Fruit fly (Drosophila melanogaster) whole organism, pupa: ENCODE data around the gene spz5.

Source experiments
- CG10348 ChIP-seq: fragments of 200-800 bp; sonication (Bioruptor generic); IDR thresholded peaks from 2 replicates; pipeline ENCODE4 v1.3.6; 2022; ENCODE audit warnings: missing biosample characterization, missing genetic modification characterization
- CG12605 ChIP-seq: fragments of 200-800 bp; sonication (Bioruptor generic); IDR thresholded peaks from 2 replicates; pipeline ENCODE4 v1.3.6; 2022; ENCODE audit warnings: missing biosample characterization, missing genetic modification characterization
- CG13204 ChIP-seq: fragments of 200-800 bp; sonication (Bioruptor generic); optimal IDR thresholded peaks from 2 replicates; lab custom pipeline; 2018; ENCODE audit warnings: missing biosample characterization, mild to moderate bottlenecking, missing genetic modification characterization, moderate library complexity
- CG14655 ChIP-seq: fragments of 200-800 bp; sonication (Bioruptor generic); optimal IDR thresholded peaks from 3 replicates; lab custom pipeline; 2017; ENCODE audit warnings: mild to moderate bottlenecking, missing biosample characterization, missing genetic modification reagents, missing genetic modification characterization
- CG15710 ChIP-seq: fragments of 200-800 bp; sonication (Bioruptor generic); optimal IDR thresholded peaks from 2 replicates; lab custom pipeline; 2018; ENCODE audit warnings: missing biosample characterization, mild to moderate bottlenecking, missing genetic modification characterization, moderate library complexity
- CG17806 ChIP-seq: fragments of 200-800 bp; sonication (Bioruptor generic); optimal IDR thresholded peaks from 2 replicates; lab custom pipeline; 2018; ENCODE audit warnings: missing biosample characterization, mild to moderate bottlenecking, missing genetic modification characterization, moderate library complexity
- CG32121 ChIP-seq: fragments of 200-800 bp; sonication (Bioruptor generic); IDR thresholded peaks from 2 replicates; pipeline ENCODE4 v1.3.6; 2022; ENCODE audit warnings: missing biosample characterization, missing genetic modification characterization
- CG34367 ChIP-seq: fragments of 200-800 bp; sonication (Bioruptor generic); optimal IDR thresholded peaks from 2 replicates; lab custom pipeline; 2018; ENCODE audit warnings: missing biosample characterization, mild to moderate bottlenecking, missing genetic modification characterization
- CG4496 ChIP-seq: fragments of 200-800 bp; sonication (Bioruptor generic); IDR thresholded peaks from 3 replicates; pipeline ENCODE4 v1.3.6; 2022; ENCODE audit warnings: missing biosample characterization, missing genetic modification characterization
- CG8159 ChIP-seq: fragments of 200-800 bp; sonication (Bioruptor generic); optimal IDR thresholded peaks from 3 replicates; lab custom pipeline; 2018; ENCODE audit warnings: missing biosample characterization, mild to moderate bottlenecking, missing genetic modification characterization, moderate library complexity
- CG8301 ChIP-seq: fragments of 200-800 bp; sonication (Bioruptor generic); optimal IDR thresholded peaks from 2 replicates; lab custom pipeline; 2018; ENCODE audit warnings: missing biosample characterization, mild to moderate bottlenecking, missing genetic modification characterization
- CG9948 ChIP-seq: fragments of 200-800 bp; sonication (Bioruptor generic); optimal IDR thresholded peaks from 2 replicates; lab custom pipeline; 2018; ENCODE audit warnings: missing biosample characterization, mild to moderate bottlenecking, missing genetic modification characterization, moderate library complexity
- D1 ChIP-seq: fragments of 200-800 bp; sonication (Bioruptor generic); optimal IDR thresholded peaks from 2 replicates; lab custom pipeline; 2018; ENCODE audit warnings: missing biosample characterization, mild to moderate bottlenecking, missing genetic modification characterization, moderate library complexity
- EcR ChIP-seq: fragments of 200-800 bp; sonication (Bioruptor generic); optimal IDR thresholded peaks from 3 replicates; lab custom pipeline; 2019; ENCODE audit warnings: missing biosample characterization, missing genetic modification characterization, mild to moderate bottlenecking, moderate library complexity, missing genetic modification reagents
- Ets98B ChIP-seq: fragments of 200-800 bp; sonication (Bioruptor generic); IDR thresholded peaks from 2 replicates; pipeline ENCODE4 v1.3.6; 2022; ENCODE audit warnings: missing biosample characterization, missing genetic modification characterization
- Pif1A ChIP-seq: fragments of 200-800 bp; sonication (Bioruptor generic); optimal IDR thresholded peaks from 3 replicates; lab custom pipeline; 2016; ENCODE audit warnings: missing biosample characterization, missing genetic modification characterization
- Pif1B ChIP-seq: fragments of 200-800 bp; sonication (Bioruptor generic); optimal IDR thresholded peaks from 3 replicates; lab custom pipeline; 2016; ENCODE audit warnings: missing biosample characterization, missing genetic modification characterization
- Snoo ChIP-seq: fragments of 200-800 bp; sonication (Bioruptor generic); optimal IDR thresholded peaks from 3 replicates; lab custom pipeline; 2017; ENCODE audit warnings: missing biosample characterization, mild to moderate bottlenecking, missing genetic modification characterization, inconsistent platforms
- fd96Ca ChIP-seq: fragments of 200-800 bp; sonication (Bioruptor generic); IDR thresholded peaks from 3 replicates; pipeline ENCODE4 v1.3.6; 2022; ENCODE audit warnings: missing biosample characterization, missing genetic modification characterization
- gl ChIP-seq: fragments of 200-800 bp; sonication (Bioruptor generic); optimal IDR thresholded peaks from 2 replicates; lab custom pipeline; 2018; ENCODE audit warnings: missing biosample characterization, mild to moderate bottlenecking, missing genetic modification characterization
- rn ChIP-seq: fragments of 200-800 bp; sonication (Bioruptor generic); IDR thresholded peaks from 2 replicates; pipeline ENCODE4 v1.3.6; 2022; ENCODE audit warnings: missing biosample characterization, missing genetic modification characterization

spz5 gene

dm6 chr3L:2847257-2847656, 44.7 kb downstream of the spz5 start:
- peak; percentile 89 for TF ChIP-seq CG8301 (tag; lab: Kevin White, UChicago)
- peak; percentile 45 for TF ChIP-seq D1 (tag; lab: Kevin White, UChicago)
- TF ChIP-seq Pif1A (GFP tag; lab: Kevin White, UChicago), result peak; percentile 92
- peak; percentile 92 for TF ChIP-seq CG8159 (tag; lab: Kevin White, UChicago)
- peak; percentile 86 for TF ChIP-seq Ets98B
- TF ChIP-seq CG34367 (tag; lab: Kevin White, UChicago), result peak; percentile 86
- peak; percentile 82 for TF ChIP-seq Pif1B
- TF ChIP-seq gl (tag; lab: Kevin White, UChicago), result peak; percentile 75
- TF ChIP-seq fd96Ca, result peak; percentile 88
- TF ChIP-seq EcR (GFP tag; lab: Kevin White, UChicago), result no peak
- TF ChIP-seq rn (GFP tag; lab: Robert Waterston, UW), result peak; percentile 62; the same call in 1 of the 2 replicates
- TF ChIP-seq CG12605 (GFP tag; lab: Robert Waterston, UW), result peak; percentile 83
- no peak; the same call in 1 of the 2 replicates for TF ChIP-seq CG10348 (GFP tag; lab: Robert Waterston, UW)
- peak; percentile 88 for TF ChIP-seq CG4496 (GFP tag; lab: Robert Waterston, UW)
- peak; percentile 90 for TF ChIP-seq CG17806 (tag; lab: Kevin White, UChicago)
- TF ChIP-seq CG15710 (tag; lab: Kevin White, UChicago), result peak; percentile 88
- TF ChIP-seq CG13204 (GFP tag; lab: Kevin White, UChicago), result peak; percentile 55
- TF ChIP-seq CG32121, result peak; percentile 63
- TF ChIP-seq Snoo (tag; lab: Kevin White, UChicago), result peak; percentile 89
- TF ChIP-seq CG14655, result peak; percentile 91
- peak; percentile 85 for TF ChIP-seq CG9948 (tag; lab: Kevin White, UChicago)

- TF ChIP-seq CG12605 (GFP tag; lab: Robert Waterston, UW) (no peak), CG8301 (tag; lab: Kevin White, UChicago) (no peak), Pif1B (no peak), CG4496 (GFP tag; lab: Robert Waterston, UW) (no peak), Ets98B (no peak), D1 (tag; lab: Kevin White, UChicago) (no peak), CG8159 (tag; lab: Kevin White, UChicago) (no peak), CG34367 (tag; lab: Kevin White, UChicago) (no peak), CG17806 (tag; lab: Kevin White, UChicago) (no peak), EcR (GFP tag; lab: Kevin White, UChicago) (no peak), rn (GFP tag; lab: Robert Waterston, UW) (no peak), CG32121 (no peak), gl (tag; lab: Kevin White, UChicago) (no peak), Pif1A (GFP tag; lab: Kevin White, UChicago) (no peak)
These were observed 46.3 kb downstream of the spz5 start for dm6 chr3L:2845630-2846029.

dm6 chr3L:2844913-2845610, 46.9 kb downstream of the spz5 start:
- TF ChIP-seq Pif1A (GFP tag; lab: Kevin White, UChicago), result peak; percentile 38
- no peak for TF ChIP-seq D1 (tag; lab: Kevin White, UChicago)
- TF ChIP-seq CG12605 (GFP tag; lab: Robert Waterston, UW), result no peak
- TF ChIP-seq CG8301 (tag; lab: Kevin White, UChicago), result peak; percentile 33
- TF ChIP-seq Ets98B, result no peak
- TF ChIP-seq CG34367 (tag; lab: Kevin White, UChicago), result peak; percentile 51
- TF ChIP-seq CG32121, result no peak
- TF ChIP-seq gl (tag; lab: Kevin White, UChicago), result no peak
- TF ChIP-seq fd96Ca, result no peak
- peak; percentile 58 for TF ChIP-seq CG15710 (tag; lab: Kevin White, UChicago)
- TF ChIP-seq CG14655, result peak; percentile 39
- TF ChIP-seq EcR (GFP tag; lab: Kevin White, UChicago), result no peak
- TF ChIP-seq rn (GFP tag; lab: Robert Waterston, UW), result no peak
- peak; percentile 6 for TF ChIP-seq Snoo (tag; lab: Kevin White, UChicago)
- 0 out of 3 replicates have a peak, but pooled peaks have one; percentile 32 for TF ChIP-seq CG4496 (GFP tag; lab: Robert Waterston, UW)
- no peak for TF ChIP-seq CG13204 (GFP tag; lab: Kevin White, UChicago)
- peak; percentile 41 for TF ChIP-seq CG17806 (tag; lab: Kevin White, UChicago)
- TF ChIP-seq CG8159 (tag; lab: Kevin White, UChicago), result peak; percentile 58
- TF ChIP-seq CG9948 (tag; lab: Kevin White, UChicago), result peak; percentile 44
- TF ChIP-seq Pif1B, result peak; percentile 10
- TF ChIP-seq CG10348 (GFP tag; lab: Robert Waterston, UW), result no peak

DNA sequence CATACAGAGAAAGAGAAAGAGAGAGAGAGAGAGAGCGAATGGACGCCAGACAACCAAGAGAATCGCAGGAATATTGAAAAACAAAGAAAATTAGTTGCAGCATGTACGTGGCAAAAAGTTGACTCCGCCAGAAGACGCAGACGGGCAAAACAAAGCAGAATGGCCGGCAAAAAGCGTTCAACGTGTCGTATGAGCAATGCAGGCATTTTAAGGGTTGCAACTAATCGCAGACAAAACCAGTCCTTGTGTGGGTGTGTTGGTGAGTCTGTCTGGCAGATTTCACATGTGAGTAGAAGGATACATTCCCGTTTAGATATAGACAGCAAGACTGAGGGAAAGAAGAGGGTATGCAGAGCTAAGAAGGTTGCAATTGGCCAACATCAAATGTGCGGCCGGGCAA, 47.5 kb downstream of the spz5 start:
- TF ChIP-seq fd96Ca (no peak), Snoo (tag; lab: Kevin White, UChicago) (no peak)

- TF ChIP-seq CG8159 (tag; lab: Kevin White, UChicago) (peak; percentile 71), CG14655 (peak; percentile 18), CG10348 (GFP tag; lab: Robert Waterston, UW) (no peak), fd96Ca (no peak), CG15710 (tag; lab: Kevin White, UChicago) (peak; percentile 44), Ets98B (no peak), CG34367 (tag; lab: Kevin White, UChicago) (peak; percentile 29), gl (tag; lab: Kevin White, UChicago) (peak; percentile 58), D1 (tag; lab: Kevin White, UChicago) (peak; percentile 29), CG4496 (GFP tag; lab: Robert Waterston, UW) (no peak), Pif1B (peak; percentile 23), EcR (GFP tag; lab: Kevin White, UChicago) (peak; percentile 4), Pif1A (GFP tag; lab: Kevin White, UChicago) (peak; percentile 46), CG9948 (tag; lab: Kevin White, UChicago) (peak; percentile 55), Snoo (tag; lab: Kevin White, UChicago) (peak; percentile 28), CG12605 (GFP tag; lab: Robert Waterston, UW) (no peak), CG32121 (no peak), CG17806 (tag; lab: Kevin White, UChicago) (peak; percentile 60), rn (GFP tag; lab: Robert Waterston, UW) (no peak), CG8301 (tag; lab: Kevin White, UChicago) (no peak), CG13204 (GFP tag; lab: Kevin White, UChicago) (peak; percentile 55)
These were observed 53.7 kb downstream of the spz5 start for dm6 chr3L:2838191-2838803.
